Worm (Caenorhabditis elegans) whole organism, young adult: Measurements from ENCODE around the gene spp-28.

Experiments
- B0019.2 ChIP-seq: fragments of 200-800 bp; sonication (Bioruptor generic); conservative IDR thresholded peaks from 2 replicates; pipeline ENCODE4 v1.3.6; 2022; ENCODE audit warnings: missing genetic modification reagents, missing genetic modification characterization, missing compliant biosample characterization
- B0035.1 ChIP-seq: sonication (generic microtip); optimal IDR thresholded peaks from 2 replicates; lab custom pipeline; 2016; ENCODE audit warnings: missing genetic modification characterization, mild to moderate bottlenecking, missing compliant biosample characterization, missing genotype, missing genetic modification reagents
- B0336.3 ChIP-seq: fragments of 200-800 bp; sonication (Bioruptor generic); IDR thresholded peaks from 2 replicates; pipeline ENCODE4 v1.3.6; 2022; ENCODE audit warnings: missing genetic modification characterization, missing compliant biosample characterization
- C06A6.2 ChIP-seq: fragments of 200-800 bp; sonication (Bioruptor generic); conservative IDR thresholded peaks from 2 replicates; pipeline ENCODE4 v1.3.6; 2022; ENCODE audit warnings: missing genetic modification characterization, missing compliant biosample characterization
- D2030.7 ChIP-seq: fragments of 200-800 bp; sonication (Bioruptor generic); IDR thresholded peaks from 2 replicates; pipeline ENCODE4 v1.3.6; 2022; ENCODE audit warnings: missing genetic modification reagents, missing genetic modification characterization, missing compliant biosample characterization
- F10E7.11 ChIP-seq: sonication (generic microtip); optimal IDR thresholded peaks from 2 replicates; lab custom pipeline; 2017; ENCODE audit warnings: mild to moderate bottlenecking, missing genetic modification characterization, moderate library complexity, missing compliant biosample characterization
- F39B2.1 ChIP-seq: fragments of 200-800 bp; sonication (Bioruptor generic); IDR thresholded peaks from 2 replicates; pipeline ENCODE4 v1.3.6; 2022; ENCODE audit warnings: missing genetic modification reagents, missing genetic modification characterization, missing compliant biosample characterization
- F49E8.2 ChIP-seq: sonication (generic microtip); optimal IDR thresholded peaks from 3 replicates; lab custom pipeline; 2017; ENCODE audit warnings: missing genetic modification characterization, mild to moderate bottlenecking, missing compliant biosample characterization, antibody characterized with exemption, moderate library complexity; ENCODE audit not compliant: insufficient read depth
- K11D2.4 ChIP-seq: fragments of 200-800 bp; sonication (Bioruptor generic); IDR thresholded peaks from 2 replicates; pipeline ENCODE4 v1.3.6; 2022; ENCODE audit warnings: missing genetic modification reagents, missing genetic modification characterization, missing compliant biosample characterization
- K12H6.12 ChIP-seq: fragments of 200-800 bp; sonication (Bioruptor generic); optimal IDR thresholded peaks from 2 replicates; lab custom pipeline; 2018; ENCODE audit warnings: mild to moderate bottlenecking, missing genetic modification characterization, missing compliant biosample characterization
- ZK185.1 ChIP-seq: sonication (generic microtip); optimal IDR thresholded peaks from 2 replicates; lab custom pipeline; 2016; ENCODE audit warnings: mild to moderate bottlenecking, missing genetic modification characterization, missing compliant biosample characterization; ENCODE audit not compliant: poor library complexity, severe bottlenecking
- aptf-2 ChIP-seq: fragments of 200-800 bp; sonication (Bioruptor generic); conservative IDR thresholded peaks from 2 replicates; pipeline ENCODE4 v1.3.6; 2022; ENCODE audit warnings: missing genetic modification reagents, missing genetic modification characterization, missing compliant biosample characterization
- aptf-3 ChIP-seq: fragments of 200-800 bp; sonication (Bioruptor generic); IDR thresholded peaks from 2 replicates; pipeline ENCODE4 v1.3.6; 2022; ENCODE audit warnings: missing genetic modification characterization, missing compliant biosample characterization
- athp-1 ChIP-seq: sonication (generic microtip); optimal IDR thresholded peaks from 2 replicates; lab custom pipeline; 2017; ENCODE audit warnings: mild to moderate bottlenecking, missing genetic modification characterization, missing compliant biosample characterization
- bed-1 ChIP-seq: fragments of 200-800 bp; sonication (Bioruptor generic); IDR thresholded peaks from 2 replicates; pipeline ENCODE4 v1.3.6; 2022; ENCODE audit warnings: missing genetic modification reagents, missing genetic modification characterization, missing compliant biosample characterization
- ccch-3 ChIP-seq: fragments of 200-800 bp; sonication (Bioruptor generic); optimal IDR thresholded peaks from 2 replicates; lab custom pipeline; 2018; ENCODE audit warnings: mild to moderate bottlenecking, missing genetic modification characterization, missing compliant biosample characterization
- ceh-27 ChIP-seq: fragments of 200-800 bp; sonication (Bioruptor generic); optimal IDR thresholded peaks from 2 replicates; lab custom pipeline; 2018; ENCODE audit warnings: mild to moderate bottlenecking, missing genetic modification characterization, moderate library complexity, missing compliant biosample characterization
- ceh-40 ChIP-seq: fragments of 200-800 bp; sonication (Bioruptor generic); IDR thresholded peaks from 2 replicates; pipeline ENCODE4 v1.3.6; 2022; ENCODE audit warnings: missing genetic modification characterization, missing compliant biosample characterization
- ceh-79 ChIP-seq: sonication (generic microtip); optimal IDR thresholded peaks from 2 replicates; lab custom pipeline; 2017; ENCODE audit warnings: mild to moderate bottlenecking, missing genetic modification characterization, missing compliant biosample characterization
- ceh-91 ChIP-seq: fragments of 200-800 bp; sonication (Bioruptor generic); IDR thresholded peaks from 2 replicates; pipeline ENCODE4 v1.3.6; 2022; ENCODE audit warnings: missing genetic modification reagents, missing genetic modification characterization, missing compliant biosample characterization
- chd-7 ChIP-seq: sonication (generic microtip); optimal IDR thresholded peaks from 2 replicates; lab custom pipeline; 2016; ENCODE audit warnings: mild to moderate bottlenecking, missing genetic modification characterization, moderate library complexity, missing compliant biosample characterization
- egl-44 ChIP-seq: fragments of 200-800 bp; sonication (Bioruptor generic); IDR thresholded peaks from 2 replicates; pipeline ENCODE4 v1.3.6; 2022; ENCODE audit warnings: missing genetic modification reagents, missing genetic modification characterization, missing compliant biosample characterization
- egrh-3 ChIP-seq: fragments of 200-800 bp; sonication (Bioruptor generic); IDR thresholded peaks from 2 replicates; pipeline ENCODE4 v1.3.6; 2022; ENCODE audit warnings: missing genetic modification reagents, missing genetic modification characterization, missing compliant biosample characterization
- him-1 ChIP-seq: sonication (generic microtip); optimal IDR thresholded peaks from 2 replicates; lab custom pipeline; 2016; ENCODE audit warnings: missing genotype, missing genetic modification reagents, missing genetic modification characterization, missing compliant biosample characterization
- hlh-12 ChIP-seq: sonication (generic microtip); optimal IDR thresholded peaks from 2 replicates; lab custom pipeline; 2016; ENCODE audit warnings: missing genetic modification characterization, missing compliant biosample characterization
- hmg-1.2 ChIP-seq: fragments of 200-800 bp; sonication (Bioruptor generic); IDR thresholded peaks from 2 replicates; pipeline ENCODE4 v1.3.6; 2022; ENCODE audit warnings: missing genetic modification reagents, missing genetic modification characterization, missing compliant biosample characterization
- hmg-20 ChIP-seq: fragments of 200-800 bp; sonication (Bioruptor generic); IDR thresholded peaks from 2 replicates; pipeline ENCODE4 v1.3.6; 2022; ENCODE audit warnings: missing genetic modification reagents, missing genetic modification characterization, missing compliant biosample characterization
- lin-35 ChIP-seq, 3 experiments: fragments of 150-350 bp in 2 of 3; sonication (generic microtip) in 1 of 3; optimal IDR thresholded peaks; 2 replicates each; lab custom pipeline; 2014 to 2018; ENCODE audit warnings: missing biosample characterization in 3 of 3, missing genetic modification characterization in 3 of 3, missing genetic modification reagents in 3 of 3
- lin-54 ChIP-seq: fragments of 200-800 bp; sonication (Bioruptor generic); optimal IDR thresholded peaks from 2 replicates; lab custom pipeline; 2018; ENCODE audit warnings: mild to moderate bottlenecking, missing genetic modification characterization, missing compliant biosample characterization
- lsl-1 ChIP-seq: fragments of 200-800 bp; sonication (Bioruptor generic); optimal IDR thresholded peaks from 2 replicates; lab custom pipeline; 2018; ENCODE audit warnings: mild to moderate bottlenecking, missing genetic modification characterization, moderate library complexity, missing compliant biosample characterization
- madf-8 ChIP-seq: fragments of 200-800 bp; sonication (Bioruptor generic); conservative IDR thresholded peaks from 2 replicates; pipeline ENCODE4 v1.3.6; 2022; ENCODE audit warnings: missing genetic modification reagents, missing genetic modification characterization, missing compliant biosample characterization
- nfya-1 ChIP-seq: sonication (generic microtip); optimal IDR thresholded peaks from 2 replicates; lab custom pipeline; 2017; ENCODE audit warnings: antibody characterized with exemption, missing compliant biosample characterization, missing genetic modification characterization, borderline replicate concordance; ENCODE audit not compliant: insufficient read depth
- nfyb-1 ChIP-seq: fragments of 200-800 bp; sonication (Bioruptor generic); IDR thresholded peaks from 2 replicates; pipeline ENCODE4 v1.3.6; 2022; ENCODE audit warnings: missing genetic modification reagents, missing genetic modification characterization, missing compliant biosample characterization
- nhr-120 ChIP-seq: fragments of 200-800 bp; sonication (Bioruptor generic); IDR thresholded peaks from 2 replicates; pipeline ENCODE4 v1.3.6; 2022; ENCODE audit warnings: missing genetic modification characterization, missing compliant biosample characterization
- pbrm-1 ChIP-seq: fragments of 200-800 bp; sonication (Bioruptor generic); IDR thresholded peaks from 2 replicates; pipeline ENCODE4 v1.3.6; 2022; ENCODE audit warnings: missing genetic modification reagents, missing genetic modification characterization, missing compliant biosample characterization
- sea-2 ChIP-seq: fragments of 200-800 bp; sonication (Bioruptor generic); IDR thresholded peaks from 2 replicates; pipeline ENCODE4 v1.3.6; 2022; ENCODE audit warnings: missing genetic modification characterization, missing compliant biosample characterization
- snpc-3.4 ChIP-seq: sonication (generic microtip); optimal IDR thresholded peaks from 2 replicates; lab custom pipeline; 2017; ENCODE audit warnings: missing genetic modification characterization, mild to moderate bottlenecking, missing compliant biosample characterization, antibody characterized with exemption, moderate library complexity, missing genotype, missing genetic modification reagents
- tbx-9 ChIP-seq: sonication (generic microtip); optimal IDR thresholded peaks from 2 replicates; lab custom pipeline; 2016; ENCODE audit warnings: borderline replicate concordance, missing genetic modification characterization, inconsistent platforms, missing compliant biosample characterization
- xnd-1 ChIP-seq: sonication (generic microtip); optimal IDR thresholded peaks from 2 replicates; lab custom pipeline; 2016; ENCODE audit warnings: missing genotype, missing genetic modification reagents, missing genetic modification characterization, missing compliant biosample characterization
- zfh-2 ChIP-seq: fragments of 200-800 bp; sonication (Bioruptor generic); conservative IDR thresholded peaks from 2 replicates; pipeline ENCODE4 v1.3.6; 2022; ENCODE audit warnings: missing genetic modification reagents, missing genetic modification characterization, missing compliant biosample characterization
- ztf-18 ChIP-seq: sonication (generic microtip); optimal IDR thresholded peaks from 2 replicates; lab custom pipeline; 2016; ENCODE audit warnings: missing genotype, mild to moderate bottlenecking, missing genetic modification characterization, missing compliant biosample characterization
- ztf-22 ChIP-seq: fragments of 200-800 bp; sonication (Bioruptor generic); optimal IDR thresholded peaks from 2 replicates; lab custom pipeline; 2018; ENCODE audit warnings: mild to moderate bottlenecking, missing genetic modification characterization, moderate library complexity, missing compliant biosample characterization
- ztf-25 ChIP-seq: fragments of 200-800 bp; sonication (Bioruptor generic); IDR thresholded peaks from 2 replicates; pipeline ENCODE4 v1.3.6; 2022; ENCODE audit warnings: missing genetic modification reagents, missing genetic modification characterization, missing compliant biosample characterization

Gene spp-28

DNA sequence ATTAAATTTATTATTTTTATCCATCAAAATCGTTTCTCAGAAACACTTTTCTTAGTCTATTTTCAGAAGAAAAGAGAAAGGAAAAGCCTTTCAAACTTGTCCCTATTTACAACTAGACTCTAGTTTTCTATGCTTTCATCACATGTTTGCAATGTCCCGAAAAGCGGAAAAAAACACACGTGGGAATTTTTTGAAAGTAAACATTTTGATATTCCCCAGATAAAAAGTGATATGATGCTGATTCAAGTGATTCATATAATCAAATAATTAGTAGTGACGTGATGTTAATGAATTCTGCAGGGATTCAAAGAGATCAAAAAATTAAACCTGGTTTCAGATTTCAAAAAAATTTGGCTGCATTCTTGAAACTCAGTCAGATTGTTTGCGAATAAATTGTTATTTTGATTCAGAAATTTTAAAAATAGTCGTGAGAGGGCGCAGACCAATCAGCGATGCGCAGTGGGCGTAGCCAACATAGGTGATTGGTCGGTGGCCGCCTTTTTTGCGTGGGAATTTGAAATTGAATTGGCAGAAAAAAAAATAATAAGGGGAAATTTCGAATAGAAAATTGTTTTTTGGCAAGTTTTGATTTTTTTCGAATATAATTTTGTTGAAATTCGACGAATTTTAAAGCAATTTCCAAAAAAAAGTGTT lies 44.6 kb upstream of the spp-28 start:
- TF ChIP-seq hmg-1.2 (GFP tag; lab: Robert Waterston, UW) = no peak
- 0 out of 2 replicates have a peak, but pooled peaks have one; percentile 39 for TF ChIP-seq nfyb-1 (GFP tag; lab: Robert Waterston, UW)
- no peak for TF ChIP-seq ztf-18 (tag; lab: Kevin White, UChicago)
- no peak for TF ChIP-seq him-1

- no peak for TF ChIP-seq ZK185.1 (tag; lab: Kevin White, UChicago)
- TF ChIP-seq egl-44 = no peak
- no peak for TF ChIP-seq F39B2.1 (GFP tag; lab: Robert Waterston, UW)
- TF ChIP-seq hmg-1.2 (GFP tag; lab: Robert Waterston, UW) = no peak
- no peak for TF ChIP-seq zfh-2 (GFP tag; lab: Robert Waterston, UW)
- no peak for TF ChIP-seq lsl-1 (GFP tag; lab: Kevin White, UChicago)
- no peak for TF ChIP-seq tbx-9 (tag; lab: Kevin White, UChicago)
- no peak for TF ChIP-seq lin-35 (GFP tag; optimal IDR thresholded peaks at IDR 0.05; lab: Kevin White, UChicago)
- no peak for TF ChIP-seq B0336.3 (GFP tag; lab: Robert Waterston, UW)
- no peak for TF ChIP-seq hmg-20
- TF ChIP-seq sea-2 (GFP tag; lab: Robert Waterston, UW) = no peak
- TF ChIP-seq nhr-120 = no peak
- TF ChIP-seq nfya-1 (tag; lab: Kevin White, UChicago) = no peak
- TF ChIP-seq K11D2.4 = no peak
- no peak for TF ChIP-seq hlh-12
- no peak for TF ChIP-seq C06A6.2
- TF ChIP-seq, all 124 proteins: peak for 0
Observed at ce11 chrIII:4232811-4233269, 42.7 kb upstream of the spp-28 start, which contains the start of gene nhr-20. Gene nhr-20 (minus strand): TSS chrIII:4233219.

DNA sequence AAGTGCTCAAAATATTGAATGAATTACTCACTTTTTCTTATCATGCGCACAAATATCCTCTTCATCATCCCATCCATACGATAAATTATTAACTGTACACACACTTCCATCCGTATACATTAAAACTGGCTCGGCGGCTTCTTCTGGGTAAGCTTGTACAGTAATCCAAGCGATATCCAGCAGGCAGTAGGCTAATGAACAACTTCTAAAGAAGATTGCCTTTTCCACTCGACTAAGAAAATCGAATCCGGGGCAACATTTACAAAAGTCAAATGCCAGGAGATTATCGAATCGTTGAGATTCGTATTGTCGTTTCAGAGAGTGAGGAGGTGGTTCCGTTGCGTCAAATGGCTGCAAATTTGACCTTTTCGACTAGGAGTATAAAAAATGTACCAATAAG lies 41.2 kb upstream of the spp-28 start:
- TF ChIP-seq chd-7 (tag; lab: Kevin White, UChicago) (no peak), B0035.1 (tag; lab: Kevin White, UChicago) (no peak), athp-1 (tag; lab: Kevin White, UChicago) (no peak), bed-1 (GFP tag; lab: Robert Waterston, UW) (no peak), F49E8.2 (tag; lab: Kevin White, UChicago) (no peak), K12H6.12 (tag; lab: Kevin White, UChicago) (no peak), aptf-2 (no peak), ceh-40 (no peak), pbrm-1 (GFP tag; lab: Robert Waterston, UW) (no peak), egrh-3 (GFP tag; lab: Robert Waterston, UW) (no peak), F10E7.11 (tag; lab: Kevin White, UChicago) (no peak), snpc-3.4 (tag; lab: Kevin White, UChicago) (no peak), K11D2.4 (no peak), ztf-22 (GFP tag; lab: Kevin White, UChicago) (no peak)

DNA sequence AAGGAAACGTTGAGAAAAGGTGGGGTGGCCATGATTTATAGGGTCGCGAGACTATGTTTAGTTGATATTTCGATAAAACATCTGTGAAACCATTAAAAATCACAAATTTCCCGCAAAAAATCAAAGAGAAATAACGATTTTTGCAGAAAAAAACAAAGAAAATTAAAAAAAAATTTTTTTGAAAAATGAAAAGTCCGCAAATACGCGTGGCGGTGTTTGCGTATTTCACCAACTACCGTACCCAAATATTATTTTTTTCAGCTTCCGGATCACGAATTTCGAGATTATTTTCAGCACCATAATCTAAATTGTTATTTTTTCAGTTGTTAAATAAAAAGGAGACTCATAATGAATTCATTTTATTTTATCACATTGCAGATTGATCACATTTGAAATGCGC lies 40.0 kb upstream of the spp-28 start:
- no peak for TF ChIP-seq athp-1 (tag; lab: Kevin White, UChicago)
- TF ChIP-seq ztf-25 (GFP tag; lab: Robert Waterston, UW) = no peak
- TF ChIP-seq ceh-79 = no peak
- TF ChIP-seq F39B2.1 (GFP tag; lab: Robert Waterston, UW) = no peak
- 0 out of 2 replicates have a peak, but pooled peaks have one; percentile 22 for TF ChIP-seq madf-8 (GFP tag; lab: Robert Waterston, UW)
- peak; percentile 15 for TF ChIP-seq xnd-1 (tag; lab: Kevin White, UChicago)
- peak; percentile 27; the same call in 1 of the 2 replicates for TF ChIP-seq D2030.7 (GFP tag; lab: Robert Waterston, UW)
- TF ChIP-seq ceh-91 (GFP tag; lab: Robert Waterston, UW) = peak; percentile 49; the same call in 1 of the 2 replicates
- TF ChIP-seq ceh-27 (GFP tag; lab: Kevin White, UChicago) = no peak
- 0 out of 2 replicates have a peak, but pooled peaks have one; percentile 19 for TF ChIP-seq hmg-1.2 (GFP tag; lab: Robert Waterston, UW)
- TF ChIP-seq aptf-3 (GFP tag; lab: Robert Waterston, UW) = no peak
- peak; percentile 88 for TF ChIP-seq lsl-1 (GFP tag; lab: Kevin White, UChicago)
- TF ChIP-seq K11D2.4 = no peak
- no peak for TF ChIP-seq lin-54 (GFP tag; lab: Kevin White, UChicago)
- no peak for TF ChIP-seq nfya-1 (tag; lab: Kevin White, UChicago)
- no peak for TF ChIP-seq ccch-3 (GFP tag; lab: Kevin White, UChicago)
- no peak for TF ChIP-seq B0019.2 (GFP tag; lab: Robert Waterston, UW)
